Worm (Caenorhabditis elegans): ENCODE data around the gene F49C5.16.

DNA sequence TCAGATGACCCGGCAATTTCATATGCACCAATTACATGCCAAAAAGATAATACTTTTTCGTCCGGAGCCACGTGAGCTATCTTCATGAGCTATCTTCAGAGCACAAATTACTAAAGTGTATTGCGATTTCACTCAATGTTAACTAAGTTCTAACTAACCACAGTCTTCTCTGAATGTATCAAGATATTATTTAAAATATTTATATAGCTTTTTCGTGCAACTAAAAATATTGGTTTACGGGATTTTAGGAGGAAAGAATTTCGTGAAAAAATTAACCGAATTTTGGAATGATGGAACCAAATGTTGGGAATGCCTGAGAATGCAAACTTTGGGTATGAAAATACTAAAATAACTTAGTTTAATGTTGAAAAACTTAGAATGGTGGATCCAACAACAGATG, at the start of gene F49C5.16:
- TF ChIP-seq daf-12 (tag; optimal IDR thresholded peaks at IDR 0.05) (no peak), nhr-76 (tag; optimal IDR thresholded peaks at IDR 0.05) (no peak), elt-2 (tag; optimal IDR thresholded peaks at IDR 0.05) (no peak), R02D3.7 (tag; optimal IDR thresholded peaks at IDR 0.05) (no peak), ceh-9 (tag; optimal IDR thresholded peaks at IDR 0.05) (no peak), egl-27 (tag; optimal IDR thresholded peaks at IDR 0.05) (no peak), nhr-12 (tag; optimal IDR thresholded peaks at IDR 0.05) (no peak), nhr-11 (tag; optimal IDR thresholded peaks at IDR 0.05) (no peak), mdl-1 (tag; optimal IDR thresholded peaks at IDR 0.05) (no peak), eor-1 (tag; optimal IDR thresholded peaks at IDR 0.05) (no peak), unc-62 (GFP tag; optimal IDR thresholded peaks at IDR 0.05) (no peak), fos-1 (tag; optimal IDR thresholded peaks at IDR 0.05) (no peak)
